Worm (Caenorhabditis elegans): Measurements from ENCODE around the gene Y48G9A.9.

The Y48G9A.9 gene

ce11 chrIII:2133928-2134327 is 41.4 kb downstream of the Y48G9A.9 start:
- no peak for TF ChIP-seq nhr-71 (tag; optimal IDR thresholded peaks at IDR 0.05)
- TF ChIP-seq ces-1 (GFP tag; optimal IDR thresholded peaks at IDR 0.05) = no peak
- TF ChIP-seq mdl-1 (tag; optimal IDR thresholded peaks at IDR 0.05) = no peak
- TF ChIP-seq unc-86 (tag; optimal IDR thresholded peaks at IDR 0.05) = no peak
- no peak for TF ChIP-seq fkh-8 (tag; optimal IDR thresholded peaks at IDR 0.05)
- TF ChIP-seq ceh-82 (tag; optimal IDR thresholded peaks at IDR 0.05) = no peak
- no peak for TF ChIP-seq mab-9 (GFP tag; IDR thresholded peaks at IDR 0.05)
- no peak for TF ChIP-seq vab-15 (tag; optimal IDR thresholded peaks at IDR 0.05)
- no peak for TF ChIP-seq efl-3 (GFP tag; optimal IDR thresholded peaks at IDR 0.05)
- TF ChIP-seq sox-4 (tag; optimal IDR thresholded peaks at IDR 0.05) = no peak
- TF ChIP-seq nhr-237 (tag; optimal IDR thresholded peaks at IDR 0.05) = no peak
- TF ChIP-seq unc-30 (tag; optimal IDR thresholded peaks at IDR 0.05) = no peak
- no peak for TF ChIP-seq tbx-2 (tag; optimal IDR thresholded peaks at IDR 0.05)
- no peak for TF ChIP-seq elt-3 (tag; optimal IDR thresholded peaks at IDR 0.05)
- no peak for TF ChIP-seq C34B4.2 (tag; optimal IDR thresholded peaks at IDR 0.05)
- no peak for TF ChIP-seq sup-37 (GFP tag; optimal IDR thresholded peaks at IDR 0.05)
- no peak for TF ChIP-seq alr-1 (tag; optimal IDR thresholded peaks at IDR 0.05; ENCODE audit: borderline replicate concordance)
- no peak for TF ChIP-seq hlh-17 (GFP tag; optimal IDR thresholded peaks at IDR 0.05; ENCODE audit: borderline replicate concordance)

- TF ChIP-seq lin-13 (GFP tag; optimal IDR thresholded peaks at IDR 0.05) = no peak
Observed at ce11 chrIII:2137490-2137889, 45.0 kb downstream of the Y48G9A.9 start.

Data from whole organism, L1 larva.